Worm (Caenorhabditis elegans) whole organism, L3 larva: ENCODE data around the gene gbb-1.

Experiments used
- R02D3.7 ChIP-seq: fragments of 150-350 bp; optimal IDR thresholded peaks from 2 replicates; lab custom pipeline; 2014; ENCODE audit warnings: missing biosample characterization, missing genetic modification characterization
- ZK546.5 ChIP-seq: sonication (generic microtip); optimal IDR thresholded peaks from 2 replicates; lab custom pipeline; 2017; ENCODE audit warnings: missing biosample characterization, missing genetic modification characterization
- aly-2 ChIP-seq: fragments of 150-350 bp; optimal IDR thresholded peaks from 2 replicates; lab custom pipeline; 2014; ENCODE audit warnings: missing biosample characterization, missing genetic modification characterization
- ama-1 ChIP-seq: fragments of 150-350 bp; optimal IDR thresholded peaks from 2 replicates; lab custom pipeline; 2018
- ceh-16 ChIP-seq: sonication (generic microtip); optimal IDR thresholded peaks from 2 replicates; lab custom pipeline; 2017; ENCODE audit warnings: missing biosample characterization, missing genetic modification characterization
- ceh-28 ChIP-seq: fragments of 150-350 bp; optimal IDR thresholded peaks from 2 replicates; lab custom pipeline; 2014; ENCODE audit warnings: missing biosample characterization, missing genetic modification reagents, missing genetic modification characterization
- ceh-82 ChIP-seq: fragments of 150-350 bp; optimal IDR thresholded peaks from 2 replicates; lab custom pipeline; 2014; ENCODE audit warnings: missing biosample characterization, missing genetic modification characterization
- ceh-9 ChIP-seq: sonication (generic microtip); optimal IDR thresholded peaks from 2 replicates; lab custom pipeline; 2018; ENCODE audit warnings: missing biosample characterization, missing genetic modification characterization
- egl-27 ChIP-seq: sonication (generic microtip); optimal IDR thresholded peaks from 4 replicates; lab custom pipeline; 2017; ENCODE audit warnings: missing biosample characterization, missing genetic modification reagents, missing genetic modification characterization
- egl-5 ChIP-seq: fragments of 150-350 bp; optimal IDR thresholded peaks from 2 replicates; lab custom pipeline; 2017; ENCODE audit warnings: missing biosample characterization, missing genetic modification reagents, missing genetic modification characterization, inconsistent platforms
- elt-1 ChIP-seq: fragments of 150-350 bp; optimal IDR thresholded peaks from 2 replicates; lab custom pipeline; 2014; ENCODE audit warnings: missing biosample characterization, missing genetic modification characterization
- elt-2 ChIP-seq: sonication (generic microtip); optimal IDR thresholded peaks from 2 replicates; lab custom pipeline; 2016; ENCODE audit warnings: missing genetic modification reagents, mild to moderate bottlenecking, missing genetic modification characterization, missing compliant biosample characterization
- elt-3 ChIP-seq, 3 experiments: fragments of 150-350 bp in 1 of 3; sonication (generic microtip) in 2 of 3; optimal IDR thresholded peaks; 2 replicates in 2 of 3; 4 replicates in 1 of 3; lab custom pipeline; 2014 to 2017; ENCODE audit warnings: missing biosample characterization in 3 of 3, missing genetic modification characterization in 3 of 3
- eor-1 ChIP-seq, 2 experiments: fragments of 150-350 bp; optimal IDR thresholded peaks; 2 replicates each; lab custom pipeline; 2014 to 2018; ENCODE audit warnings: missing biosample characterization in 2 of 2, missing genetic modification characterization in 2 of 2
- fkh-2 ChIP-seq: fragments of 150-350 bp; optimal IDR thresholded peaks from 2 replicates; lab custom pipeline; 2014; ENCODE audit warnings: missing biosample characterization, missing genetic modification reagents, missing genetic modification characterization
- fos-1 ChIP-seq: fragments of 150-350 bp; optimal IDR thresholded peaks from 2 replicates; lab custom pipeline; 2014; ENCODE audit warnings: missing biosample characterization, missing genetic modification characterization
- hmg-11 ChIP-seq: sonication (generic microtip); optimal IDR thresholded peaks from 2 replicates; lab custom pipeline; 2016; ENCODE audit warnings: missing genetic modification characterization, missing compliant biosample characterization
- jun-1 ChIP-seq: fragments of 150-350 bp; optimal IDR thresholded peaks from 2 replicates; lab custom pipeline; 2014; ENCODE audit warnings: missing biosample characterization, missing genetic modification reagents, missing genetic modification characterization
- lin-15B ChIP-seq: fragments of 150-350 bp; optimal IDR thresholded peaks from 2 replicates; lab custom pipeline; 2014; ENCODE audit warnings: missing biosample characterization, missing genetic modification characterization
- lin-39 ChIP-seq: fragments of 150-350 bp; optimal IDR thresholded peaks from 2 replicates; lab custom pipeline; 2018; ENCODE audit warnings: missing biosample characterization, missing genetic modification reagents, missing genetic modification characterization
- lsy-12 ChIP-seq: sonication (generic microtip); optimal IDR thresholded peaks from 2 replicates; lab custom pipeline; 2016; ENCODE audit warnings: mild to moderate bottlenecking, missing genetic modification characterization, missing compliant biosample characterization
- nhr-12 ChIP-seq: fragments of 150-350 bp; optimal IDR thresholded peaks from 2 replicates; lab custom pipeline; 2014; ENCODE audit warnings: missing biosample characterization, missing genetic modification characterization
- nhr-23 ChIP-seq: fragments of 150-350 bp; optimal IDR thresholded peaks from 2 replicates; lab custom pipeline; 2014; ENCODE audit warnings: missing biosample characterization, missing genetic modification reagents, missing genetic modification characterization
- nhr-237 ChIP-seq: fragments of 150-350 bp; optimal IDR thresholded peaks from 2 replicates; lab custom pipeline; 2014; ENCODE audit warnings: missing biosample characterization, missing genetic modification characterization
- nhr-25 ChIP-seq: sonication (generic microtip); optimal IDR thresholded peaks from 2 replicates; lab custom pipeline; 2017; ENCODE audit warnings: missing biosample characterization, missing genetic modification characterization
- nhr-67 ChIP-seq: fragments of 150-350 bp; optimal IDR thresholded peaks from 2 replicates; lab custom pipeline; 2014; ENCODE audit warnings: missing biosample characterization, missing genetic modification characterization
- nhr-76 ChIP-seq: fragments of 150-350 bp; sonication (generic microtip); optimal IDR thresholded peaks from 5 replicates; lab custom pipeline; 2014; ENCODE audit warnings: missing biosample characterization, missing genetic modification characterization
- nhr-77 ChIP-seq: fragments of 150-350 bp; optimal IDR thresholded peaks from 2 replicates; lab custom pipeline; 2014; ENCODE audit warnings: missing biosample characterization, missing genetic modification characterization
- pha-4 ChIP-seq: fragments of 150-350 bp; optimal IDR thresholded peaks from 2 replicates; lab custom pipeline; 2014; ENCODE audit warnings: missing biosample characterization, missing genetic modification reagents, missing genetic modification characterization
- skn-1 ChIP-seq: fragments of 150-350 bp; optimal IDR thresholded peaks from 2 replicates; lab custom pipeline; 2014; ENCODE audit warnings: missing biosample characterization, missing genetic modification characterization
- snpc-4 ChIP-seq: fragments of 150-350 bp; optimal IDR thresholded peaks from 2 replicates; lab custom pipeline; 2014; ENCODE audit warnings: missing biosample characterization, missing genetic modification characterization
- unc-39 ChIP-seq: sonication (generic microtip); optimal IDR thresholded peaks from 4 replicates; lab custom pipeline; 2017; ENCODE audit warnings: missing biosample characterization, missing genetic modification characterization
- zag-1 ChIP-seq: fragments of 150-350 bp; optimal IDR thresholded peaks from 2 replicates; lab custom pipeline; 2014; ENCODE audit warnings: missing biosample characterization, missing genetic modification characterization
- ztf-11 ChIP-seq: fragments of 150-350 bp; optimal IDR thresholded peaks from 2 replicates; lab custom pipeline; 2014; ENCODE audit warnings: missing biosample characterization, missing genetic modification characterization
- ztf-4 ChIP-seq: fragments of 150-350 bp; optimal IDR thresholded peaks from 2 replicates; lab custom pipeline; 2014; ENCODE audit warnings: missing biosample characterization, missing genetic modification characterization

Gene gbb-1

ce11 chrX:2972272-2973042 lies 14.7 kb downstream of the gbb-1 start:
- TF ChIP-seq ceh-28 (no peak), pha-4 (tag; lab: Kevin White, UChicago) (peak; percentile 60), egl-27 (no peak), ztf-11 (tag; lab: Kevin White, UChicago) (no peak), lin-39 (tag; lab: Kevin White, UChicago) (no peak), lin-15B (no peak), nhr-23 (tag; lab: Kevin White, UChicago) (peak; percentile 18), eor-1 (tag; optimal IDR thresholded peaks at IDR 0.05; lab: Kevin White, UChicago) (no peak), ztf-4 (tag; lab: Kevin White, UChicago) (no peak), ceh-82 (no peak), elt-3 (tag; optimal IDR thresholded peaks at IDR 0.05; lab: Kevin White, UChicago) (no peak), fkh-2 (tag; lab: Kevin White, UChicago) (no peak), egl-5 (tag; lab: Kevin White, UChicago) (peak; percentile 54), jun-1 (tag; lab: Kevin White, UChicago) (peak; percentile 56), elt-2 (tag; lab: Kevin White, UChicago) (peak; percentile 63), fos-1 (tag; lab: Kevin White, UChicago) (no peak), hmg-11 (tag; lab: Kevin White, UChicago) (peak; percentile 15), nhr-25 (tag; lab: Kevin White, UChicago) (peak; percentile 67), ama-1 (lab: Kevin White, UChicago) (peak; percentile 66), zag-1 (tag; lab: Kevin White, UChicago) (no peak), ZK546.5 (no peak), R02D3.7 (tag; lab: Kevin White, UChicago) (no peak)

- TF ChIP-seq ZK546.5 (no peak), pha-4 (tag; lab: Kevin White, UChicago) (no peak), R02D3.7 (tag; lab: Kevin White, UChicago) (no peak), nhr-237 (tag; lab: Kevin White, UChicago) (no peak), elt-1 (tag; lab: Kevin White, UChicago) (no peak), lin-39 (tag; lab: Kevin White, UChicago) (no peak), aly-2 (tag; lab: Kevin White, UChicago) (no peak)
These were observed 17.7 kb downstream of the gbb-1 start for ce11 chrX:2975421-2975820.

- peak; percentile 33 for TF ChIP-seq egl-5 (tag; lab: Kevin White, UChicago)
- TF ChIP-seq nhr-67 (tag; lab: Kevin White, UChicago) = no peak
These were observed 18.4 kb downstream of the gbb-1 start, which contains the start of gene aakg-3 for ce11 chrX:2976148-2976547. Gene aakg-3 (plus strand): TSS chrX:2976448.

- no peak for TF ChIP-seq ceh-9 (tag; lab: Kevin White, UChicago)
- TF ChIP-seq skn-1 = no peak
- no peak for TF ChIP-seq eor-1 (tag; optimal IDR thresholded peaks at IDR 0.05; lab: Kevin White, UChicago)
- no peak for TF ChIP-seq aly-2 (tag; lab: Kevin White, UChicago)
- no peak for TF ChIP-seq unc-39 (tag; lab: Kevin White, UChicago)
- TF ChIP-seq snpc-4 (tag; lab: Kevin White, UChicago) = no peak
- TF ChIP-seq fkh-2 (tag; lab: Kevin White, UChicago) = no peak
- no peak for TF ChIP-seq nhr-23 (tag; lab: Kevin White, UChicago)
- TF ChIP-seq elt-2 (tag; lab: Kevin White, UChicago) = no peak
- TF ChIP-seq ceh-82 = no peak
These were observed 20.4 kb downstream of the gbb-1 start for ce11 chrX:2978100-2978499.

ce11 chrX:2981715-2982114 lies 24.0 kb downstream of the gbb-1 start, which contains the start of gene nspg-5:
Gene nspg-5 (plus strand): TSS chrX:2982015.
- TF ChIP-seq nhr-76 (tag; lab: Kevin White, UChicago) (no peak), pha-4 (tag; lab: Kevin White, UChicago) (peak; percentile 28)
- TF ChIP-seq, all 47 proteins: peak for 1

- TF ChIP-seq nhr-12 = no peak
- no peak for TF ChIP-seq nhr-25 (tag; lab: Kevin White, UChicago)
- TF ChIP-seq nhr-77 (tag; lab: Kevin White, UChicago) = no peak
- no peak for TF ChIP-seq jun-1 (tag; lab: Kevin White, UChicago)
- TF ChIP-seq lsy-12 (tag; lab: Kevin White, UChicago) = no peak
- TF ChIP-seq elt-2 (tag; lab: Kevin White, UChicago) = no peak
- TF ChIP-seq nhr-67 (tag; lab: Kevin White, UChicago) = no peak
- TF ChIP-seq ZK546.5 = no peak
- no peak for TF ChIP-seq nhr-23 (tag; lab: Kevin White, UChicago)
- no peak for TF ChIP-seq ceh-82
- TF ChIP-seq ceh-16 (tag; lab: Kevin White, UChicago) = no peak
These were observed 26.3 kb downstream of the gbb-1 start, which contains the start of gene osm-5 for ce11 chrX:2983996-2984395. Gene osm-5 (plus strand): TSS chrX:2984263.
